Worm (Caenorhabditis elegans): Measurements from ENCODE around the gene F31F6.2.
A peak's percentile ranks its signal among the peaks of the same experiment; 100 is the strongest.

- TF ChIP-seq sup-37 (GFP tag; optimal IDR thresholded peaks at IDR 0.05) (no peak), swsn-7 (tag; optimal IDR thresholded peaks at IDR 0.05) (peak; percentile 76), ama-1 (optimal IDR thresholded peaks at IDR 0.05) (no peak), unc-62 (GFP tag; optimal IDR thresholded peaks at IDR 0.05) (no peak), elt-3 (tag; optimal IDR thresholded peaks at IDR 0.05) (peak in 2 of 6 experiments; percentile 5 to 13), lin-39 (tag; optimal IDR thresholded peaks at IDR 0.05) (no peak), mdl-1 (tag; optimal IDR thresholded peaks at IDR 0.05) (peak in 1 of 2 experiments; percentile 75), ceh-82 (tag; optimal IDR thresholded peaks at IDR 0.05) (peak in 2 of 3 experiments; percentile 11 to 59)
These were observed 47.1 kb downstream of the F31F6.2 start, which contains the start of gene mbk-1 for ce11 chrX:14824490-14825050.

All from whole organism, L1 larva.